Worm (Caenorhabditis elegans) whole organism, mixed stage, embryonic: Measurements from ENCODE around the gene K08B5.1.

Source experiments
- M03D4.4 ChIP-seq: sonication (generic microtip); optimal IDR thresholded peaks from 2 replicates; lab custom pipeline; 2017; ENCODE audit warnings: mild to moderate bottlenecking, missing genetic modification characterization, missing compliant biosample characterization
- ceh-39 ChIP-seq: fragments of 150-350 bp; optimal IDR thresholded peaks from 2 replicates; lab custom pipeline; 2014; ENCODE audit warnings: missing biosample characterization, missing genetic modification characterization
- ceh-43 ChIP-seq: fragments of 200-800 bp; sonication (Bioruptor generic); optimal IDR thresholded peaks from 2 replicates; lab custom pipeline; 2018; ENCODE audit warnings: mild to moderate bottlenecking, missing genetic modification characterization, moderate library complexity, missing compliant biosample characterization
- elt-1 ChIP-seq: sonication (generic microtip); optimal IDR thresholded peaks from 2 replicates; lab custom pipeline; 2017; ENCODE audit warnings: missing genetic modification characterization, mild to moderate bottlenecking, missing compliant biosample characterization, antibody characterized with exemption, moderate library complexity, borderline replicate concordance; ENCODE audit not compliant: insufficient read depth
- lsy-2 ChIP-seq: fragments of 150-350 bp; optimal IDR thresholded peaks from 2 replicates; lab custom pipeline; 2014; ENCODE audit warnings: missing biosample characterization, missing genetic modification characterization
- mab-5 ChIP-seq: fragments of 150-350 bp; optimal IDR thresholded peaks from 2 replicates; lab custom pipeline; 2014; ENCODE audit warnings: missing biosample characterization, missing genetic modification characterization
- mep-1 ChIP-seq: fragments of 150-350 bp; optimal IDR thresholded peaks from 2 replicates; lab custom pipeline; 2017; ENCODE audit warnings: missing biosample characterization, missing genetic modification reagents, missing genetic modification characterization, inconsistent platforms
- nhr-12 ChIP-seq: fragments of 150-350 bp; optimal IDR thresholded peaks from 2 replicates; lab custom pipeline; 2014; ENCODE audit warnings: missing biosample characterization, missing genetic modification characterization
- nhr-76 ChIP-seq: sonication (generic microtip); optimal IDR thresholded peaks from 2 replicates; lab custom pipeline; 2017; ENCODE audit warnings: missing biosample characterization, missing genetic modification characterization
- pha-4 ChIP-seq: fragments of 150-350 bp; optimal IDR thresholded peaks from 2 replicates; lab custom pipeline; 2018; ENCODE audit warnings: missing biosample characterization, missing genetic modification reagents, missing genetic modification characterization
- sem-2 ChIP-seq: fragments of 200-800 bp; sonication (Bioruptor generic); optimal IDR thresholded peaks from 2 replicates; lab custom pipeline; 2018; ENCODE audit warnings: mild to moderate bottlenecking, missing genetic modification characterization, missing compliant biosample characterization
- unc-62 ChIP-seq: fragments of 150-350 bp; optimal IDR thresholded peaks from 2 replicates; lab custom pipeline; 2014; ENCODE audit warnings: missing biosample characterization, missing genetic modification reagents, missing genetic modification characterization

DNA sequence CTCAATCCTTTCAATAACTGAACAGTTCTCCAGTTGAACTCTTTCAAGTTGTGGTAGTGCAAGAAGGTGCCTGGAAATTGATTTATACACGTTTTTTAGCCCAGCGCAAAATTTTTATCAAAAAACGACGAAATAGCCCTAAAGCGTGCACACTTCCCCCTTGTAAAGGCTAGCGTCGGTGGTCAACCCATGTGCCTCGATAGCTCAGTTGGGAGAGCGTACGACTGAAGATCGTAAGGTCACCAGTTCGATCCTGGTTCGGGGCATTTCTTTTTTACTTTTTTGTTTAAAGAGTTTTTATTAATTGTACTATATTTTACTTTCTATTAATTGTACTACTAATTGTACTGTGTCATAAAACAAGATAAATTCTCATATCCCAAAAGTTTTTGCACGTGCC, 6.9 kb upstream of the K08B5.1 start:
- TF ChIP-seq ceh-43 (no peak), mab-5 (no peak), pha-4 (no peak), sem-2 (GFP tag; lab: Kevin White, UChicago) (peak; percentile 16), nhr-76 (no peak), mep-1 (tag; lab: Kevin White, UChicago) (no peak), ceh-39 (tag; lab: Kevin White, UChicago) (no peak), lsy-2 (tag; lab: Kevin White, UChicago) (no peak), M03D4.4 (no peak), elt-1 (tag; lab: Kevin White, UChicago) (no peak), unc-62 (no peak), nhr-12 (tag; lab: Kevin White, UChicago) (no peak)
